Fruit fly (Drosophila melanogaster) whole organism, prepupa: ENCODE measurements around the gene CG33108.

Source experiments
- Blimp-1 ChIP-seq: fragments of 200-800 bp; sonication (Bioruptor generic); optimal IDR thresholded peaks from 3 replicates; lab custom pipeline; 2017; ENCODE audit warnings: missing biosample characterization, missing genetic modification characterization, mild to moderate bottlenecking, moderate library complexity, missing genetic modification reagents
- CG10631 ChIP-seq: fragments of 200-800 bp; sonication (Bioruptor generic); optimal IDR thresholded peaks from 2 replicates; lab custom pipeline; 2016; ENCODE audit warnings: missing biosample characterization, missing genetic modification characterization
- CG11294 ChIP-seq: fragments of 200-800 bp; sonication (Bioruptor generic); IDR thresholded peaks from 2 replicates; pipeline ENCODE4 v1.3.6; 2022; ENCODE audit warnings: missing biosample characterization, missing genetic modification characterization
- CG15336 ChIP-seq: fragments of 200-800 bp; sonication (Bioruptor generic); IDR thresholded peaks from 2 replicates; pipeline ENCODE4 v1.3.6; 2022; ENCODE audit warnings: missing biosample characterization, missing genetic modification characterization
- CG1621 ChIP-seq: fragments of 200-800 bp; sonication (Bioruptor generic); optimal IDR thresholded peaks from 3 replicates; lab custom pipeline; 2018; ENCODE audit warnings: missing biosample characterization, mild to moderate bottlenecking, missing genetic modification characterization
- CG16779 ChIP-seq: fragments of 200-800 bp; sonication (Bioruptor generic); optimal IDR thresholded peaks from 3 replicates; lab custom pipeline; 2017; ENCODE audit warnings: missing biosample characterization, mild to moderate bottlenecking, missing genetic modification characterization
- CG31627 ChIP-seq: fragments of 200-800 bp; sonication (Bioruptor generic); optimal IDR thresholded peaks from 3 replicates; lab custom pipeline; 2016; ENCODE audit warnings: missing biosample characterization, missing genetic modification characterization
- CG32006 ChIP-seq: fragments of 200-800 bp; sonication (Bioruptor generic); optimal IDR thresholded peaks from 3 replicates; lab custom pipeline; 2017; ENCODE audit warnings: missing biosample characterization, mild to moderate bottlenecking, missing genetic modification characterization
- CG3919 ChIP-seq: fragments of 200-800 bp; sonication (Bioruptor generic); optimal IDR thresholded peaks from 3 replicates; lab custom pipeline; 2016; ENCODE audit warnings: missing biosample characterization, missing genetic modification characterization
- CG4318 ChIP-seq: fragments of 200-800 bp; sonication (Bioruptor generic); optimal IDR thresholded peaks from 3 replicates; lab custom pipeline; 2017; ENCODE audit warnings: missing biosample characterization, mild to moderate bottlenecking, missing genetic modification characterization
- CG6163 ChIP-seq: fragments of 200-800 bp; sonication (Bioruptor generic); IDR thresholded peaks from 3 replicates; pipeline ENCODE4 v1.3.6; 2022; ENCODE audit warnings: missing biosample characterization, missing genetic modification characterization
- CG6808 ChIP-seq: fragments of 200-800 bp; sonication (Bioruptor generic); optimal IDR thresholded peaks from 3 replicates; lab custom pipeline; 2017; ENCODE audit warnings: missing biosample characterization, missing genetic modification characterization, mild to moderate bottlenecking, moderate library complexity, missing genetic modification reagents
- CG6854 ChIP-seq: fragments of 200-800 bp; sonication (Bioruptor generic); optimal IDR thresholded peaks from 2 replicates; lab custom pipeline; 2017; ENCODE audit warnings: missing biosample characterization, mild to moderate bottlenecking, missing genetic modification characterization
- CG8119 ChIP-seq: fragments of 200-800 bp; sonication (Bioruptor generic); IDR thresholded peaks from 3 replicates; pipeline ENCODE4 v1.3.6; 2022; ENCODE audit warnings: missing biosample characterization, missing genetic modification characterization
- CG8319 ChIP-seq: fragments of 200-800 bp; sonication (Bioruptor generic); optimal IDR thresholded peaks from 3 replicates; lab custom pipeline; 2016; ENCODE audit warnings: missing biosample characterization, missing genetic modification characterization
- CG9139 ChIP-seq: fragments of 200-800 bp; sonication (Bioruptor generic); optimal IDR thresholded peaks from 3 replicates; lab custom pipeline; 2017; ENCODE audit warnings: missing biosample characterization, mild to moderate bottlenecking, missing genetic modification characterization
- Eip75B ChIP-seq: fragments of 200-800 bp; sonication (Bioruptor generic); optimal IDR thresholded peaks from 3 replicates; lab custom pipeline; 2016; ENCODE audit warnings: missing biosample characterization, missing genetic modification characterization
- Eip78C ChIP-seq: fragments of 200-800 bp; sonication (Bioruptor generic); peaks from one replicate; lab custom pipeline; 2016; ENCODE audit warnings: missing biosample characterization, missing genetic modification characterization
- Eip93F ChIP-seq: fragments of 200-800 bp; sonication (Bioruptor generic); optimal IDR thresholded peaks from 2 replicates; lab custom pipeline; 2016; ENCODE audit warnings: missing biosample characterization, mild to moderate bottlenecking, missing genetic modification characterization
- Gug ChIP-seq: fragments of 200-800 bp; sonication (Bioruptor generic); IDR thresholded peaks from 2 replicates; pipeline ENCODE4 v1.3.6; 2022; ENCODE audit warnings: missing biosample characterization, missing genetic modification characterization
- Hr38 ChIP-seq: sonication (Bioruptor generic); optimal IDR thresholded peaks from 2 replicates; lab custom pipeline; 2016; ENCODE audit warnings: missing biosample characterization, missing genetic modification characterization
- Lpt ChIP-seq: fragments of 200-800 bp; sonication (Bioruptor generic); optimal IDR thresholded peaks from 3 replicates; lab custom pipeline; 2016; ENCODE audit warnings: missing biosample characterization, missing genetic modification characterization
- Met ChIP-seq: fragments of 200-800 bp; sonication (Bioruptor generic); optimal IDR thresholded peaks from 3 replicates; lab custom pipeline; 2016; ENCODE audit warnings: missing biosample characterization, missing genetic modification characterization
- OdsH ChIP-seq: fragments of 200-800 bp; sonication (Bioruptor generic); optimal IDR thresholded peaks from 3 replicates; lab custom pipeline; 2016; ENCODE audit warnings: missing biosample characterization, missing genetic modification characterization
- Smox ChIP-seq: fragments of 200-800 bp; sonication (Bioruptor generic); optimal IDR thresholded peaks from 3 replicates; lab custom pipeline; 2016; ENCODE audit warnings: missing biosample characterization, missing genetic modification characterization
- Sox102F ChIP-seq: fragments of 200-800 bp; sonication (Bioruptor generic); optimal IDR thresholded peaks from 2 replicates; lab custom pipeline; 2016; ENCODE audit warnings: missing biosample characterization, mild to moderate bottlenecking, missing genetic modification characterization
- Sox14 ChIP-seq: fragments of 200-800 bp; sonication (Bioruptor generic); optimal IDR thresholded peaks from 3 replicates; lab custom pipeline; 2016; ENCODE audit warnings: missing biosample characterization, missing genetic modification characterization
- Sox15 ChIP-seq: fragments of 200-800 bp; sonication (Bioruptor generic); optimal IDR thresholded peaks from 3 replicates; lab custom pipeline; 2016; ENCODE audit warnings: missing biosample characterization, missing genetic modification characterization
- achi ChIP-seq: fragments of 200-800 bp; sonication (Bioruptor generic); optimal IDR thresholded peaks from 3 replicates; lab custom pipeline; 2016; ENCODE audit warnings: missing biosample characterization, missing genetic modification characterization
- cyc ChIP-seq: fragments of 200-800 bp; sonication (Bioruptor generic); optimal IDR thresholded peaks from 3 replicates; lab custom pipeline; 2016; ENCODE audit warnings: missing biosample characterization, missing genetic modification characterization
- dsx ChIP-seq: fragments of 200-800 bp; optimal IDR thresholded peaks from 3 replicates; lab custom pipeline; 2019; ENCODE audit warnings: missing biosample characterization, mild to moderate bottlenecking, missing genetic modification characterization, moderate library complexity; ENCODE audit not compliant: poor library complexity, severe bottlenecking
- eg ChIP-seq: fragments of 200-800 bp; sonication (Bioruptor generic); IDR thresholded peaks from 3 replicates; pipeline ENCODE4 v1.3.6; 2022; ENCODE audit warnings: missing biosample characterization, missing genetic modification characterization
- esn ChIP-seq: fragments of 200-800 bp; sonication (Bioruptor generic); optimal IDR thresholded peaks from 2 replicates; lab custom pipeline; 2016; ENCODE audit warnings: missing biosample characterization, mild to moderate bottlenecking, missing genetic modification characterization, moderate library complexity
- fd59A ChIP-seq: fragments of 200-800 bp; sonication (Bioruptor generic); optimal IDR thresholded peaks from 2 replicates; lab custom pipeline; 2017; ENCODE audit warnings: missing biosample characterization, mild to moderate bottlenecking, missing genetic modification characterization, missing genetic modification reagents
- fd85E ChIP-seq: fragments of 200-800 bp; sonication (Bioruptor generic); optimal IDR thresholded peaks from 3 replicates; lab custom pipeline; 2016; ENCODE audit warnings: missing biosample characterization, missing genetic modification characterization
- lz ChIP-seq: fragments of 200-800 bp; sonication (Bioruptor generic); optimal IDR thresholded peaks from 3 replicates; lab custom pipeline; 2016; ENCODE audit warnings: missing biosample characterization, missing genetic modification characterization
- pdm3 ChIP-seq: fragments of 200-800 bp; sonication (Bioruptor generic); optimal IDR thresholded peaks from 3 replicates; lab custom pipeline; 2016; ENCODE audit warnings: missing biosample characterization, missing genetic modification characterization
- salr ChIP-seq, 2 experiments: fragments of 200-800 bp; sonication (Bioruptor generic); optimal IDR thresholded peaks; 3 replicates each; lab custom pipeline; 2016 to 2018; ENCODE audit warnings: missing biosample characterization in 2 of 2, missing genetic modification characterization in 2 of 2, mild to moderate bottlenecking in 1 of 2
- spab ChIP-seq: fragments of 200-800 bp; sonication (Bioruptor generic); optimal IDR thresholded peaks from 2 replicates; lab custom pipeline; 2017; ENCODE audit warnings: missing biosample characterization, mild to moderate bottlenecking, missing genetic modification characterization, missing genetic modification reagents
- ss ChIP-seq, 2 experiments: fragments of 200-800 bp; sonication (Bioruptor generic); optimal IDR thresholded peaks; 2 replicates in 1 of 2; 3 replicates in 1 of 2; lab custom pipeline; 2017 to 2018; ENCODE audit warnings: mild to moderate bottlenecking in 2 of 2, missing biosample characterization in 2 of 2, missing genetic modification characterization in 2 of 2, moderate library complexity in 1 of 2
- svp ChIP-seq: fragments of 200-800 bp; sonication (Bioruptor generic); peaks from one replicate; lab custom pipeline; 2016; ENCODE audit warnings: missing biosample characterization, missing genetic modification characterization
- topi ChIP-seq: fragments of 200-800 bp; sonication (Bioruptor generic); optimal IDR thresholded peaks from 3 replicates; lab custom pipeline; 2016; ENCODE audit warnings: missing biosample characterization, missing genetic modification characterization
- vri ChIP-seq: fragments of 200-800 bp; sonication (Bioruptor generic); optimal IDR thresholded peaks from 3 replicates; lab custom pipeline; 2016; ENCODE audit warnings: missing biosample characterization, mild to moderate bottlenecking, missing genetic modification characterization

CG33108 gene

DNA sequence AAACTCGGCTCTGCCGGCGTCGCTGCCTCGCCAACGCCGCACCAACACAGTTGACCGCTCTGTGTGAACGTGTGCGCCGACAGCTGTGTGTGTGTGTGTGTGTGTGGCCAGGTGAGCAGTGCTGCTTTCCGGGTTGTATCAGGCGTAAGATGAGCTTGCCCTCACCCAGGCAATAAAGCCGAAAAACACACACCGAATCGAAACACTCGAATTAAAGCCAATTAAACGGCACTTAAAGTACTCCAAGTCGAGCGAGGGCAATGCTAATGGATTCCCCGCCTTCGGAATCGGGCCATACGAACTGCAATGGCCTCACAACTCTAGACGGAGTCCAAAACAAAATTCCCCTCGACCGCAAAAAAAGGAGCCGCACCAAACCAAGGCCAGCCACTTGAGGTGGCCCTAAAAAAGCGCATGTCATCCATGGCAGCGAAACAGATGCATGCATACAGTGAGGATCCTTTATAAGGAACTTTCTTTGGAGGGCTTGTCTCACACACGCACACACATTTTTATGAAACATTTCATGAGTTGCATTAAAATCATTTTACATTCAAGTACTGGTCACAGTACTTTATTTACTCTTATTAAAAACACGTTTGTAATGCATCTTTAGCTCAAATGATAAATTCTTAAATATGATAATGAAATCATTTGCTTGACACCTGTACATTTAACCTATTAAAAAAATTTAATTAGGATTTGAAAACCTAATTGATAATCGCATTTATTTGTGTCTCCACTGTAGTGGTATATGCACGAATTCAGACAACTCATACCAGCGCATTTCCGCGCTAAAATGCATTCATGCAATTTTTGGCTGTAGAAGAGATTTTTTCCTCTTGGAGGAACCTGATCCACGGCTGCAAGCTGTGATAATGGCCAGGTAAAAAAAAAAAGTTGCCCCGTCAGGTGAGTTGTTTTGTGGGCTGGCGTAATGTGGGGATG lies 46.7 kb upstream of the CG33108 start (continued):
- TF ChIP-seq Met (GFP tag; lab: Kevin White, UChicago) = peak; percentile 96
- peak; percentile 95 for TF ChIP-seq lz (GFP tag; lab: Kevin White, UChicago)
- TF ChIP-seq CG15336 (GFP tag; lab: Robert Waterston, UW) = peak; percentile 89
- TF ChIP-seq Eip78C (GFP tag; lab: Kevin White, UChicago) = peak; percentile 99
- peak; percentile 94 for TF ChIP-seq Sox15
- TF ChIP-seq CG10631 (GFP tag; lab: Kevin White, UChicago) = peak; percentile 94
- peak; percentile 91 for TF ChIP-seq CG16779 (tag; lab: Kevin White, UChicago)
- TF ChIP-seq CG8319 (GFP tag; lab: Kevin White, UChicago) = peak; percentile 92
- TF ChIP-seq fd59A (GFP tag; lab: Kevin White, UChicago) = peak; percentile 97
- TF ChIP-seq Gug = peak; percentile 68
- TF ChIP-seq achi (GFP tag; lab: Kevin White, UChicago) = peak; percentile 94
- TF ChIP-seq fd85E = peak; percentile 81
- TF ChIP-seq dsx = peak; percentile 96
- TF ChIP-seq CG9139 = peak; percentile 91
- peak; percentile 78 for TF ChIP-seq CG4318 (GFP tag; lab: Kevin White, UChicago)
- peak; percentile 98 for TF ChIP-seq CG6808 (GFP tag; lab: Kevin White, UChicago)
- peak; percentile 94 for TF ChIP-seq OdsH
- peak; percentile 73 for TF ChIP-seq CG1621 (tag; lab: Kevin White, UChicago)
- peak; percentile 92 for TF ChIP-seq cyc (GFP tag; lab: Kevin White, UChicago)
- TF ChIP-seq CG11294 (GFP tag; lab: Robert Waterston, UW) = peak; percentile 48
- peak; percentile 83 for TF ChIP-seq Lpt (GFP tag; lab: Kevin White, UChicago)
- TF ChIP-seq CG32006 (GFP tag; lab: Kevin White, UChicago) = peak; percentile 89
- TF ChIP-seq Sox14 = peak; percentile 96
- TF ChIP-seq CG31627 (GFP tag; lab: Kevin White, UChicago) = peak; percentile 94
- peak; percentile 73 for TF ChIP-seq Eip93F (GFP tag; lab: Kevin White, UChicago)
- TF ChIP-seq vri = peak; percentile 88
- peak; percentile 96 for TF ChIP-seq Eip75B (GFP tag; lab: Kevin White, UChicago)
- peak; percentile 95 for TF ChIP-seq Smox
- peak; percentile 92 for TF ChIP-seq salr (GFP tag; optimal IDR thresholded peaks at IDR 0.05; lab: Kevin White, UChicago)
- peak; percentile 99 for TF ChIP-seq svp
- TF ChIP-seq, all 60 proteins: peak for 58

- no peak for TF ChIP-seq vri
- TF ChIP-seq CG3919 = peak; percentile 41
- TF ChIP-seq CG15336 (GFP tag; lab: Robert Waterston, UW) = peak; percentile 55; the same call in 1 of the 2 replicates
- peak; percentile 17 for TF ChIP-seq Sox102F (GFP tag; lab: Kevin White, UChicago)
- TF ChIP-seq CG31627 (GFP tag; lab: Kevin White, UChicago) = no peak
- TF ChIP-seq CG8119 (GFP tag; lab: Robert Waterston, UW) = peak; percentile 29; the same call in 1 of the 3 replicates
- no peak for TF ChIP-seq CG6808 (GFP tag; lab: Kevin White, UChicago)
- TF ChIP-seq esn (GFP tag; lab: Kevin White, UChicago) = peak; percentile 23
- no peak for TF ChIP-seq CG4318 (GFP tag; lab: Kevin White, UChicago)
- TF ChIP-seq Gug = no peak
- TF ChIP-seq salr (GFP tag; optimal IDR thresholded peaks at IDR 0.05; lab: Kevin White, UChicago) = no peak
- TF ChIP-seq Eip78C (GFP tag; lab: Kevin White, UChicago) = peak; percentile 81
- peak in 1 of 2 experiments; percentile 24 for TF ChIP-seq ss (GFP tag; optimal IDR thresholded peaks at IDR 0.05; lab: Kevin White, UChicago)
- peak; percentile 17; the same call in 1 of the 3 replicates for TF ChIP-seq eg (GFP tag; lab: Robert Waterston, UW)
- TF ChIP-seq dsx = peak; percentile 57
- peak; percentile 41; the same call in 1 of the 3 replicates for TF ChIP-seq CG6163
- TF ChIP-seq topi (GFP tag; lab: Kevin White, UChicago) = peak; percentile 21
- no peak for TF ChIP-seq pdm3
- TF ChIP-seq Eip75B (GFP tag; lab: Kevin White, UChicago) = peak; percentile 30
- TF ChIP-seq Hr38 = no peak
- TF ChIP-seq svp = peak; percentile 46
- TF ChIP-seq Blimp-1 (GFP tag; lab: Kevin White, UChicago) = peak; percentile 90
- no peak for TF ChIP-seq spab
- TF ChIP-seq CG6854 (GFP tag; lab: Kevin White, UChicago) = peak; percentile 56
- peak; percentile 20 for TF ChIP-seq Lpt (GFP tag; lab: Kevin White, UChicago)
- TF ChIP-seq, all 60 proteins: peak for 16
These were observed 40.1 kb upstream of the CG33108 start for dm6 chr3R:23955380-23955779.
